Worm (Caenorhabditis elegans) whole organism, midembryonic: ENCODE results near the gene Y116F11B.6.

ENCODE experiments used
- T22C8.4 ChIP-seq: fragments of 200-800 bp; sonication (Bioruptor generic); IDR thresholded peaks from 2 replicates; pipeline ENCODE4 v1.3.6; 2022; ENCODE audit warnings: missing genetic modification characterization, missing compliant biosample characterization
- cog-1 ChIP-seq: sonication (generic microtip); optimal IDR thresholded peaks from 2 replicates; lab custom pipeline; 2016; ENCODE audit warnings: missing genetic modification characterization, missing compliant biosample characterization
- flt-1 ChIP-seq: fragments of 200-800 bp; sonication (Bioruptor generic); IDR thresholded peaks from 2 replicates; pipeline ENCODE4 v1.3.6; 2022; ENCODE audit warnings: missing genetic modification characterization, missing compliant biosample characterization
- klf-2 ChIP-seq: fragments of 200-800 bp; sonication (Bioruptor generic); conservative IDR thresholded peaks from 2 replicates; pipeline ENCODE4 v1.3.6; 2022; ENCODE audit warnings: missing genetic modification reagents, missing genetic modification characterization, missing compliant biosample characterization
- med-1 ChIP-seq: sonication (generic microtip); optimal IDR thresholded peaks from 2 replicates; lab custom pipeline; 2017; ENCODE audit warnings: missing genetic modification characterization, mild to moderate bottlenecking, missing compliant biosample characterization, antibody characterized with exemption, missing genetic modification reagents; ENCODE audit not compliant: insufficient read depth
- ref-1 ChIP-seq: fragments of 200-800 bp; sonication (Bioruptor generic); conservative IDR thresholded peaks from 2 replicates; pipeline ENCODE4 v1.3.6; 2022; ENCODE audit warnings: missing genetic modification reagents, missing genetic modification characterization, missing compliant biosample characterization
- tab-1 ChIP-seq: fragments of 200-800 bp; sonication (Bioruptor generic); IDR thresholded peaks from 2 replicates; pipeline ENCODE4 v1.3.6; 2022; ENCODE audit warnings: missing genetic modification characterization, missing compliant biosample characterization
- ztf-29 ChIP-seq: fragments of 200-800 bp; sonication (Bioruptor generic); IDR thresholded peaks from 2 replicates; pipeline ENCODE4 v1.3.6; 2022; ENCODE audit warnings: missing genetic modification reagents, missing genetic modification characterization, missing compliant biosample characterization

- TF ChIP-seq flt-1 (GFP tag; lab: Robert Waterston, UW) (no peak), klf-2 (GFP tag; lab: Robert Waterston, UW) (no peak), ref-1 (no peak), ztf-29 (GFP tag; lab: Robert Waterston, UW) (no peak), tab-1 (GFP tag; lab: Robert Waterston, UW) (no peak), med-1 (GFP tag; lab: Kevin White, UChicago) (no peak), T22C8.4 (no peak), cog-1 (tag; lab: Kevin White, UChicago) (no peak)
These were observed at the start of gene Y116F11B.6 for ce11 chrV:19845927-19846845.
